Worm (Caenorhabditis elegans) whole organism, young adult: Measurements from ENCODE around the gene gmeb-3.

Experiments
- B0019.2 ChIP-seq: fragments of 200-800 bp; sonication (Bioruptor generic); conservative IDR thresholded peaks from 2 replicates; pipeline ENCODE4 v1.3.6; 2022; ENCODE audit warnings: missing genetic modification reagents, missing genetic modification characterization, missing compliant biosample characterization
- ceh-79 ChIP-seq: sonication (generic microtip); optimal IDR thresholded peaks from 2 replicates; lab custom pipeline; 2017; ENCODE audit warnings: mild to moderate bottlenecking, missing genetic modification characterization, missing compliant biosample characterization
- egl-18 ChIP-seq: fragments of 200-800 bp; sonication (Bioruptor generic); IDR thresholded peaks from 2 replicates; pipeline ENCODE4 v1.3.6; 2022; ENCODE audit warnings: missing genetic modification reagents, missing genetic modification characterization, missing compliant biosample characterization
- gei-17 ChIP-seq: fragments of 200-800 bp; sonication (Bioruptor generic); optimal IDR thresholded peaks from 2 replicates; lab custom pipeline; 2018; ENCODE audit warnings: mild to moderate bottlenecking, missing genetic modification characterization, missing compliant biosample characterization
- unc-62 ChIP-seq: fragments of 150-350 bp; optimal IDR thresholded peaks from 2 replicates; lab custom pipeline; 2014; ENCODE audit warnings: missing biosample characterization, missing genetic modification reagents, missing genetic modification characterization

- no peak for TF ChIP-seq gei-17 (GFP tag; lab: Kevin White, UChicago)
- no peak for TF ChIP-seq unc-62
- TF ChIP-seq ceh-79, result no peak
- TF ChIP-seq B0019.2, result no peak
- TF ChIP-seq egl-18 (GFP tag; lab: Robert Waterston, UW), result no peak
These were observed 44.2 kb downstream of the gmeb-3 start for ce11 chrIII:3812369-3812993.
